Fruit fly (Drosophila melanogaster) whole organism, prepupa: ENCODE data around the gene CG13894.

Experiments
- CG10631 ChIP-seq: fragments of 200-800 bp; sonication (Bioruptor generic); optimal IDR thresholded peaks from 2 replicates; lab custom pipeline; 2016; ENCODE audit warnings: missing biosample characterization, missing genetic modification characterization
- CG10669 ChIP-seq: fragments of 200-800 bp; sonication (Bioruptor generic); optimal IDR thresholded peaks from 3 replicates; lab custom pipeline; 2018; ENCODE audit warnings: missing biosample characterization, mild to moderate bottlenecking, missing genetic modification characterization, moderate library complexity
- CG3919 ChIP-seq: fragments of 200-800 bp; sonication (Bioruptor generic); optimal IDR thresholded peaks from 3 replicates; lab custom pipeline; 2016; ENCODE audit warnings: missing biosample characterization, missing genetic modification characterization
- CG6854 ChIP-seq: fragments of 200-800 bp; sonication (Bioruptor generic); optimal IDR thresholded peaks from 2 replicates; lab custom pipeline; 2017; ENCODE audit warnings: missing biosample characterization, mild to moderate bottlenecking, missing genetic modification characterization
- Ets21C ChIP-seq: fragments of 200-800 bp; sonication (Bioruptor generic); optimal IDR thresholded peaks from 3 replicates; lab custom pipeline; 2016; ENCODE audit warnings: missing biosample characterization, missing genetic modification characterization
- achi ChIP-seq: fragments of 200-800 bp; sonication (Bioruptor generic); optimal IDR thresholded peaks from 3 replicates; lab custom pipeline; 2016; ENCODE audit warnings: missing biosample characterization, missing genetic modification characterization

- TF ChIP-seq Ets21C (GFP tag; lab: Kevin White, UChicago) = no peak
- no peak for TF ChIP-seq CG3919
- no peak for TF ChIP-seq CG10669 (GFP tag; lab: Kevin White, UChicago)
- no peak for TF ChIP-seq CG10631 (GFP tag; lab: Kevin White, UChicago)
- TF ChIP-seq CG6854 (GFP tag; lab: Kevin White, UChicago) = no peak
- TF ChIP-seq achi = no peak
Measured at dm6 chr3L:744290-744804, 45.4 kb upstream of the CG13894 start.
